Worm (Caenorhabditis elegans) whole organism, L3 larva: ENCODE results near the gene Y49E10.4.

Experiments
- ceh-82 ChIP-seq: fragments of 150-350 bp; optimal IDR thresholded peaks from 2 replicates; lab custom pipeline; 2014; ENCODE audit warnings: missing biosample characterization, missing genetic modification characterization
- elt-3 ChIP-seq, 3 experiments: fragments of 150-350 bp in 1 of 3; sonication (generic microtip) in 2 of 3; optimal IDR thresholded peaks; 2 replicates in 2 of 3; 4 replicates in 1 of 3; lab custom pipeline; 2014 to 2017; ENCODE audit warnings: missing biosample characterization in 3 of 3, missing genetic modification characterization in 3 of 3
- fkh-2 ChIP-seq: fragments of 150-350 bp; optimal IDR thresholded peaks from 2 replicates; lab custom pipeline; 2014; ENCODE audit warnings: missing biosample characterization, missing genetic modification reagents, missing genetic modification characterization
- hmg-11 ChIP-seq: sonication (generic microtip); optimal IDR thresholded peaks from 2 replicates; lab custom pipeline; 2016; ENCODE audit warnings: missing genetic modification characterization, missing compliant biosample characterization
- lin-15B ChIP-seq: fragments of 150-350 bp; optimal IDR thresholded peaks from 2 replicates; lab custom pipeline; 2014; ENCODE audit warnings: missing biosample characterization, missing genetic modification characterization
- nhr-12 ChIP-seq: fragments of 150-350 bp; optimal IDR thresholded peaks from 2 replicates; lab custom pipeline; 2014; ENCODE audit warnings: missing biosample characterization, missing genetic modification characterization
- pha-4 ChIP-seq: fragments of 150-350 bp; optimal IDR thresholded peaks from 2 replicates; lab custom pipeline; 2014; ENCODE audit warnings: missing biosample characterization, missing genetic modification reagents, missing genetic modification characterization

ce11 chrIII:12395085-12395484, 11.5 kb upstream of the Y49E10.4 start, which contains the start of gene Y49E10.10:
- TF ChIP-seq elt-3 (tag; optimal IDR thresholded peaks at IDR 0.05; lab: Kevin White, UChicago) (no peak), ceh-82 (no peak), pha-4 (tag; lab: Kevin White, UChicago) (no peak), nhr-12 (no peak), fkh-2 (no peak), lin-15B (tag; lab: Kevin White, UChicago) (no peak), hmg-11 (no peak)
